Worm (Caenorhabditis elegans) whole organism, young adult: ENCODE results near the gene Y17D7C.2.

Experiments used
- B0019.2 ChIP-seq: fragments of 200-800 bp; sonication (Bioruptor generic); conservative IDR thresholded peaks from 2 replicates; pipeline ENCODE4 v1.3.6; 2022; ENCODE audit warnings: missing genetic modification reagents, missing genetic modification characterization, missing compliant biosample characterization
- B0035.1 ChIP-seq: sonication (generic microtip); optimal IDR thresholded peaks from 2 replicates; lab custom pipeline; 2016; ENCODE audit warnings: missing genetic modification characterization, mild to moderate bottlenecking, missing compliant biosample characterization, missing genotype, missing genetic modification reagents
- C17E4.6 ChIP-seq: fragments of 200-800 bp; sonication (Bioruptor generic); IDR thresholded peaks from 2 replicates; pipeline ENCODE4 v1.3.6; 2022; ENCODE audit warnings: missing genetic modification reagents, missing genetic modification characterization, missing compliant biosample characterization
- F10E7.11 ChIP-seq: sonication (generic microtip); optimal IDR thresholded peaks from 2 replicates; lab custom pipeline; 2017; ENCODE audit warnings: mild to moderate bottlenecking, missing genetic modification characterization, moderate library complexity, missing compliant biosample characterization
- F22D6.2 ChIP-seq: sonication (generic microtip); optimal IDR thresholded peaks from 2 replicates; lab custom pipeline; 2016; ENCODE audit warnings: mild to moderate bottlenecking, missing genetic modification characterization, missing compliant biosample characterization
- F23B12.7 ChIP-seq: sonication (generic microtip); optimal IDR thresholded peaks from 2 replicates; lab custom pipeline; 2017; ENCODE audit warnings: missing genetic modification characterization, mild to moderate bottlenecking, missing compliant biosample characterization, antibody characterized with exemption, moderate library complexity; ENCODE audit not compliant: insufficient read depth
- F33H1.4 ChIP-seq: fragments of 200-800 bp; sonication (Bioruptor generic); IDR thresholded peaks from 2 replicates; pipeline ENCODE4 v1.3.6; 2022; ENCODE audit warnings: missing genetic modification reagents, missing genetic modification characterization, missing compliant biosample characterization
- F49E8.2 ChIP-seq: sonication (generic microtip); optimal IDR thresholded peaks from 3 replicates; lab custom pipeline; 2017; ENCODE audit warnings: missing genetic modification characterization, mild to moderate bottlenecking, missing compliant biosample characterization, antibody characterized with exemption, moderate library complexity; ENCODE audit not compliant: insufficient read depth
- F52B5.7 ChIP-seq: sonication (generic microtip); optimal IDR thresholded peaks from 2 replicates; lab custom pipeline; 2016; ENCODE audit warnings: mild to moderate bottlenecking, missing genetic modification characterization, missing compliant biosample characterization
- F57C9.4 ChIP-seq: sonication (generic microtip); optimal IDR thresholded peaks from 2 replicates; lab custom pipeline; 2017; ENCODE audit warnings: mild to moderate bottlenecking, missing genetic modification characterization, missing compliant biosample characterization
- K11D2.4 ChIP-seq: fragments of 200-800 bp; sonication (Bioruptor generic); IDR thresholded peaks from 2 replicates; pipeline ENCODE4 v1.3.6; 2022; ENCODE audit warnings: missing genetic modification reagents, missing genetic modification characterization, missing compliant biosample characterization
- T26A5.8 ChIP-seq: sonication (generic microtip); optimal IDR thresholded peaks from 2 replicates; lab custom pipeline; 2016; ENCODE audit warnings: missing genetic modification characterization, missing compliant biosample characterization
- Y53G8AR.9 ChIP-seq: fragments of 200-800 bp; sonication (Bioruptor generic); conservative IDR thresholded peaks from 2 replicates; pipeline ENCODE4 v1.3.6; 2022; ENCODE audit warnings: missing genetic modification reagents, missing genetic modification characterization, missing compliant biosample characterization
- Y56A3A.18 ChIP-seq: fragments of 200-800 bp; sonication (Bioruptor generic); IDR thresholded peaks from 2 replicates; pipeline ENCODE4 v1.3.6; 2022; ENCODE audit warnings: missing genetic modification reagents, missing genetic modification characterization, missing compliant biosample characterization
- Y67H2A.10 ChIP-seq: fragments of 200-800 bp; sonication (Bioruptor generic); conservative IDR thresholded peaks from 2 replicates; pipeline ENCODE4 v1.3.6; 2022; ENCODE audit warnings: missing genetic modification reagents, missing genetic modification characterization, missing compliant biosample characterization
- ama-1 ChIP-seq, 3 experiments: fragments of 150-350 bp in 1 of 3; sonication (generic microtip) in 2 of 3; optimal IDR thresholded peaks; 2 replicates each; lab custom pipeline; 2014 to 2018; ENCODE audit warnings: missing biosample characterization in 2 of 3, missing genetic modification characterization in 2 of 3, missing genetic modification reagents in 2 of 3
- atf-7 ChIP-seq: sonication (generic microtip); optimal IDR thresholded peaks from 2 replicates; lab custom pipeline; 2017; ENCODE audit warnings: mild to moderate bottlenecking, missing genetic modification characterization, missing compliant biosample characterization
- athp-1 ChIP-seq: sonication (generic microtip); optimal IDR thresholded peaks from 2 replicates; lab custom pipeline; 2017; ENCODE audit warnings: mild to moderate bottlenecking, missing genetic modification characterization, missing compliant biosample characterization
- ccch-3 ChIP-seq: fragments of 200-800 bp; sonication (Bioruptor generic); optimal IDR thresholded peaks from 2 replicates; lab custom pipeline; 2018; ENCODE audit warnings: mild to moderate bottlenecking, missing genetic modification characterization, missing compliant biosample characterization
- die-1 ChIP-seq: sonication (generic microtip); optimal IDR thresholded peaks from 2 replicates; lab custom pipeline; 2016; ENCODE audit warnings: missing genotype, mild to moderate bottlenecking, missing genetic modification characterization, missing compliant biosample characterization
- efl-1 ChIP-seq: fragments of 150-350 bp; optimal IDR thresholded peaks from 2 replicates; lab custom pipeline; 2014; ENCODE audit warnings: missing biosample characterization, missing genetic modification reagents, missing genetic modification characterization
- egrh-3 ChIP-seq: fragments of 200-800 bp; sonication (Bioruptor generic); IDR thresholded peaks from 2 replicates; pipeline ENCODE4 v1.3.6; 2022; ENCODE audit warnings: missing genetic modification reagents, missing genetic modification characterization, missing compliant biosample characterization
- hlh-12 ChIP-seq: sonication (generic microtip); optimal IDR thresholded peaks from 2 replicates; lab custom pipeline; 2016; ENCODE audit warnings: missing genetic modification characterization, missing compliant biosample characterization
- hsf-1 ChIP-seq: fragments of 200-800 bp; sonication (Bioruptor generic); IDR thresholded peaks from 2 replicates; pipeline ENCODE4 v1.3.6; 2022; ENCODE audit warnings: missing genetic modification reagents, missing genetic modification characterization, missing compliant biosample characterization
- let-526 ChIP-seq: fragments of 200-800 bp; sonication (Bioruptor generic); IDR thresholded peaks from 2 replicates; pipeline ENCODE4 v1.3.6; 2022; ENCODE audit warnings: missing genetic modification reagents, missing genetic modification characterization, missing compliant biosample characterization
- madf-3 ChIP-seq: fragments of 200-800 bp; sonication (Bioruptor generic); IDR thresholded peaks from 2 replicates; pipeline ENCODE4 v1.3.6; 2022; ENCODE audit warnings: missing genetic modification reagents, missing genetic modification characterization, missing compliant biosample characterization
- madf-8 ChIP-seq: fragments of 200-800 bp; sonication (Bioruptor generic); conservative IDR thresholded peaks from 2 replicates; pipeline ENCODE4 v1.3.6; 2022; ENCODE audit warnings: missing genetic modification reagents, missing genetic modification characterization, missing compliant biosample characterization
- rcor-1 ChIP-seq: fragments of 200-800 bp; sonication (Bioruptor generic); IDR thresholded peaks from 2 replicates; pipeline ENCODE4 v1.3.6; 2022; ENCODE audit warnings: missing genetic modification reagents, missing genetic modification characterization, missing compliant biosample characterization
- sdz-38 ChIP-seq: sonication (generic microtip); optimal IDR thresholded peaks from 2 replicates; lab custom pipeline; 2016; ENCODE audit warnings: missing genotype, missing genetic modification characterization, missing compliant biosample characterization
- tlf-1 ChIP-seq: fragments of 200-800 bp; sonication (Bioruptor generic); optimal IDR thresholded peaks from 2 replicates; lab custom pipeline; 2018; ENCODE audit warnings: mild to moderate bottlenecking, missing genetic modification characterization, missing compliant biosample characterization
- unc-62 ChIP-seq: fragments of 150-350 bp; optimal IDR thresholded peaks from 2 replicates; lab custom pipeline; 2014; ENCODE audit warnings: missing biosample characterization, missing genetic modification reagents, missing genetic modification characterization
- zfh-2 ChIP-seq: fragments of 200-800 bp; sonication (Bioruptor generic); conservative IDR thresholded peaks from 2 replicates; pipeline ENCODE4 v1.3.6; 2022; ENCODE audit warnings: missing genetic modification reagents, missing genetic modification characterization, missing compliant biosample characterization
- zim-3 ChIP-seq: sonication (generic microtip); optimal IDR thresholded peaks from 2 replicates; lab custom pipeline; 2017; ENCODE audit warnings: mild to moderate bottlenecking, missing genetic modification characterization, moderate library complexity, missing compliant biosample characterization

Gene Y17D7C.2

DNA sequence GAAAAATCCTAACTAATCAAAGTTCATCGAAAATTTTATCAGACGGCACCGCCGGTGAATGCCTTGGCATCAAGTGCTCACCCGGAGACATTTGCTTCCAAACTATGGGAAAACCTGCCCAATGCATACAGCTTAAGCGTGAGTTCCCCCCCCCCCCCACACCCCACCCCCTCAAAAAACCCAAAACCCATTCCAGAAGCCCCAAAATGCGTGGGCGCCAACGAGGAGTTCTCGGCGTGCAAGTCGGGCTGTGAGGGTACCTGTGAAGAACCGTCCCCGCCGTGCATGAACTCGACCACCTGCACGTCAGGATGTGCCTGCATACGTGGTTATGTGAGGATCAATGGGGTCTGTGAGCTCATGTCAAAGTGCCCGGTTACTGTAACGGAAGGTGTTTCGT, 45.4 kb downstream of the Y17D7C.2 start:
- TF ChIP-seq T26A5.8 (no peak), zfh-2 (GFP tag; lab: Robert Waterston, UW) (peak; percentile 76), let-526 (GFP tag; lab: Robert Waterston, UW) (no peak), zim-3 (tag; lab: Kevin White, UChicago) (no peak), F23B12.7 (tag; lab: Kevin White, UChicago) (no peak), madf-3 (GFP tag; lab: Robert Waterston, UW) (no peak), F22D6.2 (tag; lab: Kevin White, UChicago) (no peak), F52B5.7 (peak; percentile 10)

DNA sequence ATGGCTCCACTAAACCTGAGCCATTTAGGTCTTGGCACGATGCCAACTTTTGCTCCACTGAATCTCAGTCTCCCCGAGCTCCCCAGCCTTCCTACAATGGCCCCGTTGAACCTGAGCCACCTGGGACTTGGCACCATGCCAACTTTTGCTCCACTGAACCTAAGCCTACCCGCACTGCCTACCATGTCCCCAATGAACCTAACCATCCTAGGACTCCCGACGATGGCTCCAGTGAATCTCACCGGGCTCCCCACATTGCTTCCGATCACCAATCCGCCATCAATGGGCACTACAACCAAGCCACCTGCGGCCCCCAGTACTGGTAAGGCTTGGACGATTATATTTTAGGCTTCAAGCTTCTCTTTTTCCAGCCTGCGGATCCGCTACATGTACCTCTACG, 48.0 kb downstream of the Y17D7C.2 start:
- TF ChIP-seq zfh-2 (GFP tag; lab: Robert Waterston, UW) = peak; percentile 58
- TF ChIP-seq F49E8.2 (tag; lab: Kevin White, UChicago) = no peak
- TF ChIP-seq hsf-1 (GFP tag; lab: Robert Waterston, UW) = no peak

- TF ChIP-seq hlh-12 = no peak
- TF ChIP-seq zim-3 (tag; lab: Kevin White, UChicago) = no peak
- TF ChIP-seq sdz-38 = no peak
- no peak for TF ChIP-seq F57C9.4
- no peak for TF ChIP-seq atf-7 (tag; lab: Kevin White, UChicago)
- TF ChIP-seq rcor-1 = no peak
- TF ChIP-seq ama-1 (optimal IDR thresholded peaks at IDR 0.05; lab: Kevin White, UChicago) = no peak
- TF ChIP-seq ama-1 (GFP tag; optimal IDR thresholded peaks at IDR 0.05; lab: Kevin White, UChicago) = no peak
- TF ChIP-seq madf-8 = no peak
- no peak for TF ChIP-seq Y67H2A.10 (GFP tag; lab: Robert Waterston, UW)
- no peak for TF ChIP-seq ccch-3
- TF ChIP-seq athp-1 (tag; lab: Kevin White, UChicago) = no peak
- no peak for TF ChIP-seq tlf-1 (GFP tag; lab: Kevin White, UChicago)
- no peak for TF ChIP-seq unc-62 (GFP tag; lab: Kevin White, UChicago)
- TF ChIP-seq efl-1 (GFP tag; lab: Kevin White, UChicago) = no peak
- TF ChIP-seq Y53G8AR.9 = no peak
These were observed 49.8 kb downstream of the Y17D7C.2 start, which contains the start of gene Y69H2.10 for ce11 chrV:18670017-18670416. TSS of gene Y69H2.10 (plus strand) at chrV:18670317.

ce11 chrV:18667179-18667578, 52.6 kb downstream of the Y17D7C.2 start:
- TF ChIP-seq egrh-3 (no peak), B0035.1 (no peak), F33H1.4 (GFP tag; lab: Robert Waterston, UW) (no peak), F52B5.7 (no peak), die-1 (no peak), C17E4.6 (GFP tag; lab: Robert Waterston, UW) (no peak), Y56A3A.18 (no peak), B0019.2 (GFP tag; lab: Robert Waterston, UW) (no peak), K11D2.4 (GFP tag; lab: Robert Waterston, UW) (no peak), F10E7.11 (tag; lab: Kevin White, UChicago) (no peak)
